Worm (Caenorhabditis elegans): Measurements from ENCODE around the gene K12H6.2.

ce11 chrII:2853767-2854166 lies 38.4 kb upstream of the K12H6.2 start:
- TF ChIP-seq ceh-82 (tag; optimal IDR thresholded peaks at IDR 0.05): no peak
- no peak for TF ChIP-seq lin-13 (GFP tag; optimal IDR thresholded peaks at IDR 0.05)
- TF ChIP-seq lin-39 (tag; optimal IDR thresholded peaks at IDR 0.05): no peak
- no peak for TF ChIP-seq sma-9 (GFP tag; optimal IDR thresholded peaks at IDR 0.05)
- TF ChIP-seq sma-9 (tag; optimal IDR thresholded peaks at IDR 0.05): no peak
- peak; percentile 53 for TF ChIP-seq nhr-25 (tag; optimal IDR thresholded peaks at IDR 0.05)

Measured in whole organism, L2 larva.